Worm (Caenorhabditis elegans): ENCODE results near the gene K09C4.4.
A peak's percentile ranks its signal among the peaks of the same experiment; 100 is the strongest.

K09C4.4 gene

DNA sequence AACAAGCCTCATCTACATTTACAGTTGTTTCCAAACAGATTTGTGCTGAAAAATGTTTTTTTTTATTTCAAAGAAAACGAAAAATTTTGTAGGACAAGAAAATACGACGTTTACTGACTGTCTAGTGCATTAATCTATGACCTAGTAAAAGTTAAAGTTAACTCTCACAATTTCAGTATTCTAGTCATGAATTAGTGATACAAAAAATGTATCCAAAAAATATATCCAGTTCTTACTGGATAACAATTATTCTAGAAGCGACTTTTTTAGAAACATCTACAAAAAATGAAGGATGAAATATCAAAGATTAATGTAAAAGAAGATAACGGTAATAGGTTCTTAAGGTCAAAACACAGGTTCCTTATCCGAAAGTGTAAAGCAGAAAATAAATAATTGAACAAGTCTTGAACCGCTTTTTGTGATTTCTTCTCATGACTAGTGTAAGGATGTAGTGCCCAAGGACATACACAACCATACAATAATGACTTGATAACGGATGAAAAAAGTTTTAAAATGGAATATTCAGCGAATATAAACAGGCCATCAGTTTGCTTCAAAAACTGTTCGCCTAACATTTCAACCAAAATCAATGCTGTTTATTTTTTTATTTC is 38.7 kb upstream of the K09C4.4 start, which contains the start of gene pqn-37:
Gene pqn-37 (minus strand): TSS at position 51 of the 611 bp plus-strand sequence.
- TF ChIP-seq zag-1 (tag; optimal IDR thresholded peaks at IDR 0.05) (no peak), lin-11 (tag; optimal IDR thresholded peaks at IDR 0.05) (no peak), snpc-4 (tag; optimal IDR thresholded peaks at IDR 0.05) (no peak), egl-27 (tag; optimal IDR thresholded peaks at IDR 0.05) (no peak), nhr-129 (tag; optimal IDR thresholded peaks at IDR 0.05) (no peak), R02D3.7 (tag; optimal IDR thresholded peaks at IDR 0.05) (no peak), nhr-25 (tag; optimal IDR thresholded peaks at IDR 0.05) (peak; percentile 64)

DNA sequence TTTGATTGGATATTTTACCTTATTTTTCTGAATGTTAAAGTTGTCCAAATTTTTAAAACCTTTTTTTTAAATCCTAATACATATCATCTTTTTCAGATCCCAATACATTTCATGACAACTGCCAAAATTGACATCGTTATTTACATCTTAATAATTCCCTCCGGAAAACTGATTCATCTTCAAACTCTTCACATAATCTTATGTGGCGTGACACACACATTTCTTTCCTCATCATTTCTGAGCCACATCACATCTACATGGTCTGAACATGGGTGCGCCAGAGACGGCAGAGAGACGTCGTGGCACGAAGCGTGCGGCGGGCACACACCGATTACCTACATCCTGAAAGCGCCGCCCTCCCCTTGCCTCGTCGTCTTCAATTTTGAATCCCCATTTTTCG is 36.8 kb upstream of the K09C4.4 start, which contains the start of gene tba-9:
Gene tba-9 (plus strand): TSS at position 301 of the 400 bp plus-strand sequence.
- TF ChIP-seq nhr-6 (tag; optimal IDR thresholded peaks at IDR 0.05) = no peak
- TF ChIP-seq alr-1 (tag; optimal IDR thresholded peaks at IDR 0.05) = no peak
- TF ChIP-seq blmp-1 (tag; optimal IDR thresholded peaks at IDR 0.05; ENCODE audit: insufficient read depth) = no peak
- TF ChIP-seq dmd-4 (tag; optimal IDR thresholded peaks at IDR 0.05) = no peak
- TF ChIP-seq nhr-129 (tag; optimal IDR thresholded peaks at IDR 0.05) = no peak
- TF ChIP-seq aly-2 (tag; optimal IDR thresholded peaks at IDR 0.05) = no peak

DNA sequence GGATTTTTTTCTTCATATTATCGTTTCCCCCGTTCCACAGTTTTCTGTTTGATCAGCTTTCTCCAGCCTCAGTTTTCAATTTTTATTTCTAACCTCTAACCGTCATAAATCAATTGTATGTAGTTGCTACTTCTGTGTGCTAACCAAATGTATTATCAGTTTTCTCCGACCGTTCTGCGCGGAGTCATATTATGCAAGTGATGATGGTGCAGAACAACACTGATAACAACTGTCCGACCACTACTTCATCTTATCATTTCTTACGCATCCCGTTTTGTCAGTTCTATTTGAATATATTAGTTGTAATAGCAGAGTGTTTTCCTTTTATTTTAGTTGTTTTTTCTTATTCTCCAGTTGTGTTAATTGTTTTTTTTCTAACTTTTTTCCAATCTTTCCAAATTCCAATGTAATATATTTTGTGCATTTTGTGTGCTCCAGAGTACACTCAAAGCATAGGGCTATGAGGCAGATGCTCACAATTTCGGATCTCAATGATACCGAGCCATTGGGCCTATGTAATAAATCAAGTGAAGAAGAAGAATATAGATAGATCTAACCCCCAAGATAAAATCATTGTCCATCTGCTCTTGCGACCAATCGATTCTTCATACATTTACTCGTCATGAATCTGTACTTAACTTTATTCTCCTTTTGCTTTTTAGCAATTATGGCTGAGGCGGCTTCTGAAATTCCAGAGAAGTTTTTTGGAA is 32.3 kb upstream of the K09C4.4 start, which contains the start of gene lbp-3:
Gene lbp-3 (plus strand): TSS at position 589 of the 710 bp plus-strand sequence.
- peak; percentile 37 for TF ChIP-seq F13H6.1 (tag; optimal IDR thresholded peaks at IDR 0.05)
- TF ChIP-seq blmp-1 (tag; optimal IDR thresholded peaks at IDR 0.05; ENCODE audit: insufficient read depth) = no peak
- TF ChIP-seq sma-9 (GFP tag; optimal IDR thresholded peaks at IDR 0.05) = peak; percentile 82
- no peak for TF ChIP-seq sma-9 (tag; optimal IDR thresholded peaks at IDR 0.05)
- TF ChIP-seq fos-1 (tag; optimal IDR thresholded peaks at IDR 0.05) = peak; percentile 98
- peak; percentile 99 for TF ChIP-seq nhr-129 (tag; optimal IDR thresholded peaks at IDR 0.05)
- TF ChIP-seq ceh-16 (tag; optimal IDR thresholded peaks at IDR 0.05) = no peak
- no peak for TF ChIP-seq ama-1 (optimal IDR thresholded peaks at IDR 0.05)
- no peak for TF ChIP-seq ztf-4 (tag; optimal IDR thresholded peaks at IDR 0.05)
- peak; percentile 33 for TF ChIP-seq gmeb-1 (tag; optimal IDR thresholded peaks at IDR 0.05)
- TF ChIP-seq zag-1 (tag; optimal IDR thresholded peaks at IDR 0.05) = no peak
- TF ChIP-seq sma-3 (GFP tag; optimal IDR thresholded peaks at IDR 0.05) = peak; percentile 17
- peak; percentile 85 for TF ChIP-seq crh-2 (tag; optimal IDR thresholded peaks at IDR 0.05)
- TF ChIP-seq elt-1 (tag; optimal IDR thresholded peaks at IDR 0.05) = no peak
- no peak for TF ChIP-seq egl-27 (tag; optimal IDR thresholded peaks at IDR 0.05)
- peak; percentile 53 for TF ChIP-seq mab-5 (tag; optimal IDR thresholded peaks at IDR 0.05)
- peak in 1 of 2 experiments; percentile 30 for TF ChIP-seq lsy-2 (tag; optimal IDR thresholded peaks at IDR 0.05)

DNA sequence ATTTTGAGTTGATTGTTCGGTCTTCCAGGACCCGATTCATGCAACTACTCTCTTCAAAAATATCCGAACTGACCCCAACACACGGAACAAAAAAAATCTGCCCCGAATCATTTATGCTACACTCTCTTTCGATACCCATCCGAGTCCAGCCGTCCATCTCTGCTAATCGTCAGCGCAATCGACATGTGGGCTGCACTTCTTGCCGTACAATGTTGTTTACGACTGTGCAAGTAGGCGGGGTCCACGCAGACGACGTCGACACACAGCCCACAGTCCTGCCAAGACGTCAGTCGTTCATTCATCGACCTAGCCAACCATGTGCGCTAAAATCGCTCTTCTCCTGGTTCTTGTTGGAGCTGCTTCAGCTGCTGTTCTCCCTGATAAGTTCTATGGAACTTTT is 30.4 kb upstream of the K09C4.4 start, which contains the start of gene lbp-1:
Gene lbp-1 (plus strand): TSS at position 301 of the 400 bp plus-strand sequence.
- TF ChIP-seq unc-39 (tag; optimal IDR thresholded peaks at IDR 0.05) (no peak), nhr-21 (tag; optimal IDR thresholded peaks at IDR 0.05) (no peak), zag-1 (tag; optimal IDR thresholded peaks at IDR 0.05) (no peak), nhr-23 (tag; optimal IDR thresholded peaks at IDR 0.05) (no peak), nhr-25 (tag; optimal IDR thresholded peaks at IDR 0.05) (no peak), mdl-1 (tag; optimal IDR thresholded peaks at IDR 0.05) (no peak), mab-5 (tag; optimal IDR thresholded peaks at IDR 0.05) (no peak), dmd-4 (tag; optimal IDR thresholded peaks at IDR 0.05) (no peak), nhr-11 (tag; optimal IDR thresholded peaks at IDR 0.05) (no peak), egl-27 (tag; optimal IDR thresholded peaks at IDR 0.05) (no peak), ZK546.5 (tag; optimal IDR thresholded peaks at IDR 0.05) (no peak), gmeb-1 (tag; optimal IDR thresholded peaks at IDR 0.05) (no peak)

DNA sequence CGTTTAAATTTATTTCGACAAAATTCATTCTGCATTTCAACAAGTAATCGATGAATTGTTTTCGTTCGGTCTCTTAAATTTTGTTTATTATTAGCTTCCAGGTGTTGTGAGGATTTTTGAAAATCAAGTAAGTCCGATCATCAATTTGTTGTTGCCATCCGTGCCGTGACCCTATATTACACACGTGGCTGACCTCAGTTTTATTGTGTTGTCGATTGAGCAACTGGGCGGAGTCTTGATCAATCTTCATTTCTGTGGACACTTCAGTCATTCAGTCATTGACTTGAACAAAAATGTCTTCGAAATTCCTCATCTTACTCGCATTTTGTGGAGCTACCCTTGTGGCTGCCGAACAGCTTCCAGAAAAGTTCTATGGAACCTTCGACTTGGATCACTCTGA is 28.8 kb upstream of the K09C4.4 start, which contains the start of gene lbp-2:
Gene lbp-2 (plus strand): TSS at position 102 of the 400 bp plus-strand sequence.
- TF ChIP-seq mab-5 (tag; optimal IDR thresholded peaks at IDR 0.05) = peak; percentile 3
- no peak for TF ChIP-seq gmeb-1 (tag; optimal IDR thresholded peaks at IDR 0.05)
- peak; percentile 53 for TF ChIP-seq nhr-129 (tag; optimal IDR thresholded peaks at IDR 0.05)
